Fruit fly (Drosophila melanogaster) S2 (cell line): Measurements from ENCODE around the gene Nop56.

Experiments
- CG8478 ChIP-seq: fragments of >200 bp; optimal IDR thresholded peaks from 2 replicates; lab custom pipeline; 2018
- CTCF ChIP-seq, 2 experiments: fragments of >200 bp; optimal IDR thresholded peaks; 2 replicates each; lab custom pipeline; 2018

The Nop56 gene

dm6 chr3R:22397068-22397700, 23.7 kb downstream of the Nop56 start:
- TF ChIP-seq CG8478 (lab: Kevin White, UChicago) (no peak), CTCF (optimal IDR thresholded peaks at IDR 0.05; lab: Kevin White, UChicago) (no peak)

- TF ChIP-seq CG8478 (lab: Kevin White, UChicago) (no peak), CTCF (optimal IDR thresholded peaks at IDR 0.05; lab: Kevin White, UChicago) (no peak)
These were observed 24.6 kb downstream of the Nop56 start for dm6 chr3R:22396238-22396772.

dm6 chr3R:22395409-22396178, 25.3 kb downstream of the Nop56 start:
- no peak for TF ChIP-seq CG8478 (lab: Kevin White, UChicago)
- TF ChIP-seq CTCF (optimal IDR thresholded peaks at IDR 0.05; lab: Kevin White, UChicago) = no peak

- TF ChIP-seq CG8478 (lab: Kevin White, UChicago) (no peak), CTCF (optimal IDR thresholded peaks at IDR 0.05; lab: Kevin White, UChicago) (no peak)
These were observed 26.9 kb downstream of the Nop56 start, which contains the start of gene CG13857 for dm6 chr3R:22394004-22394403. Gene CG13857 (minus strand): TSS chr3R:22394104.

dm6 chr3R:22390109-22390508, 30.8 kb downstream of the Nop56 start:
- TF ChIP-seq CG8478 (lab: Kevin White, UChicago) = no peak
- TF ChIP-seq CTCF (optimal IDR thresholded peaks at IDR 0.05; lab: Kevin White, UChicago) = no peak

- no peak for TF ChIP-seq CG8478 (lab: Kevin White, UChicago)
- TF ChIP-seq CTCF (optimal IDR thresholded peaks at IDR 0.05; lab: Kevin White, UChicago) = no peak
These were observed 31.3 kb downstream of the Nop56 start, which contains the start of the genes CAH8 and CG7059 for dm6 chr3R:22389614-22390013. Gene CAH8 (minus strand): TSS chr3R:22389714. Gene CG7059 (plus strand): TSS chr3R:22389780.

dm6 chr3R:22381735-22382134, 39.1 kb downstream of the Nop56 start, which contains the start of gene Gpdh3:
Gene Gpdh3 (plus strand): TSS chr3R:22382035.
- TF ChIP-seq CG8478 (lab: Kevin White, UChicago) (no peak), CTCF (optimal IDR thresholded peaks at IDR 0.05; lab: Kevin White, UChicago) (no peak)

dm6 chr3R:22381077-22381476, 39.8 kb downstream of the Nop56 start, which contains the start of gene CG43342:
Gene CG43342 (plus strand): TSS chr3R:22381340.
- TF ChIP-seq CTCF (optimal IDR thresholded peaks at IDR 0.05; lab: Kevin White, UChicago) = no peak

dm6 chr3R:22379942-22380341, 40.9 kb downstream of the Nop56 start, which contains the start of gene CG34149:
Gene CG34149 (plus strand): TSS chr3R:22380128.
- TF ChIP-seq CG8478 (lab: Kevin White, UChicago) (no peak), CTCF (optimal IDR thresholded peaks at IDR 0.05; lab: Kevin White, UChicago) (no peak)

dm6 chr3R:22375674-22376073, 45.2 kb downstream of the Nop56 start, which contains the start of gene CG18596:
Gene CG18596 (plus strand): TSS chr3R:22375923.
- TF ChIP-seq CTCF (optimal IDR thresholded peaks at IDR 0.05; lab: Kevin White, UChicago) = no peak
- TF ChIP-seq CG8478 (lab: Kevin White, UChicago) = no peak

- TF ChIP-seq CG8478 (lab: Kevin White, UChicago) = no peak
- no peak for TF ChIP-seq CTCF (optimal IDR thresholded peaks at IDR 0.05; lab: Kevin White, UChicago)
These were observed 48.3 kb downstream of the Nop56 start, which contains the start of gene CG7069 for dm6 chr3R:22372535-22372934. Gene CG7069 (plus strand): TSS chr3R:22372835.
